Worm (Caenorhabditis elegans) whole organism, young adult: ENCODE data around the gene T26E4.3.

Experiments
- B0336.3 ChIP-seq: fragments of 200-800 bp; sonication (Bioruptor generic); IDR thresholded peaks from 2 replicates; pipeline ENCODE4 v1.3.6; 2022; ENCODE audit warnings: missing genetic modification characterization, missing compliant biosample characterization
- F39B2.1 ChIP-seq: fragments of 200-800 bp; sonication (Bioruptor generic); IDR thresholded peaks from 2 replicates; pipeline ENCODE4 v1.3.6; 2022; ENCODE audit warnings: missing genetic modification reagents, missing genetic modification characterization, missing compliant biosample characterization
- F49E8.2 ChIP-seq: sonication (generic microtip); optimal IDR thresholded peaks from 3 replicates; lab custom pipeline; 2017; ENCODE audit warnings: missing genetic modification characterization, mild to moderate bottlenecking, missing compliant biosample characterization, antibody characterized with exemption, moderate library complexity; ENCODE audit not compliant: insufficient read depth
- F55B11.4 ChIP-seq: sonication (generic microtip); optimal IDR thresholded peaks from 2 replicates; lab custom pipeline; 2016; ENCODE audit warnings: missing compliant biosample characterization, missing genetic modification characterization, borderline replicate concordance; ENCODE audit not compliant: insufficient read depth
- F57A8.1 ChIP-seq: fragments of 200-800 bp; sonication (Bioruptor generic); optimal IDR thresholded peaks from 2 replicates; lab custom pipeline; 2018; ENCODE audit warnings: mild to moderate bottlenecking, missing genetic modification characterization, moderate library complexity, missing compliant biosample characterization
- K12H6.12 ChIP-seq: fragments of 200-800 bp; sonication (Bioruptor generic); optimal IDR thresholded peaks from 2 replicates; lab custom pipeline; 2018; ENCODE audit warnings: mild to moderate bottlenecking, missing genetic modification characterization, missing compliant biosample characterization
- Y56A3A.18 ChIP-seq: fragments of 200-800 bp; sonication (Bioruptor generic); IDR thresholded peaks from 2 replicates; pipeline ENCODE4 v1.3.6; 2022; ENCODE audit warnings: missing genetic modification reagents, missing genetic modification characterization, missing compliant biosample characterization
- Y95B8A.8 ChIP-seq: fragments of 200-800 bp; sonication (Bioruptor generic); IDR thresholded peaks from 2 replicates; pipeline ENCODE4 v1.3.6; 2022; ENCODE audit warnings: missing genetic modification reagents, missing genetic modification characterization, missing compliant biosample characterization
- akir-1 ChIP-seq: fragments of 200-800 bp; sonication (Bioruptor generic); optimal IDR thresholded peaks from 2 replicates; lab custom pipeline; 2018; ENCODE audit warnings: mild to moderate bottlenecking, missing genetic modification characterization, moderate library complexity, missing compliant biosample characterization
- ama-1 ChIP-seq, 3 experiments: fragments of 150-350 bp in 1 of 3; sonication (generic microtip) in 2 of 3; optimal IDR thresholded peaks; 2 replicates each; lab custom pipeline; 2014 to 2018; ENCODE audit warnings: missing biosample characterization in 2 of 3, missing genetic modification characterization in 2 of 3, missing genetic modification reagents in 2 of 3
- aptf-2 ChIP-seq: fragments of 200-800 bp; sonication (Bioruptor generic); conservative IDR thresholded peaks from 2 replicates; pipeline ENCODE4 v1.3.6; 2022; ENCODE audit warnings: missing genetic modification reagents, missing genetic modification characterization, missing compliant biosample characterization
- aptf-3 ChIP-seq: fragments of 200-800 bp; sonication (Bioruptor generic); IDR thresholded peaks from 2 replicates; pipeline ENCODE4 v1.3.6; 2022; ENCODE audit warnings: missing genetic modification characterization, missing compliant biosample characterization
- atf-7 ChIP-seq: sonication (generic microtip); optimal IDR thresholded peaks from 2 replicates; lab custom pipeline; 2017; ENCODE audit warnings: mild to moderate bottlenecking, missing genetic modification characterization, missing compliant biosample characterization
- cebp-2 ChIP-seq: fragments of 200-800 bp; sonication (Bioruptor generic); IDR thresholded peaks from 2 replicates; pipeline ENCODE4 v1.3.6; 2022; ENCODE audit warnings: missing genetic modification characterization, missing compliant biosample characterization
- ceh-100 ChIP-seq: fragments of 200-800 bp; sonication (Bioruptor generic); IDR thresholded peaks from 2 replicates; pipeline ENCODE4 v1.3.6; 2022; ENCODE audit warnings: missing genetic modification reagents, missing genetic modification characterization, missing compliant biosample characterization
- ceh-40 ChIP-seq: fragments of 200-800 bp; sonication (Bioruptor generic); IDR thresholded peaks from 2 replicates; pipeline ENCODE4 v1.3.6; 2022; ENCODE audit warnings: missing genetic modification characterization, missing compliant biosample characterization
- ceh-58 ChIP-seq: fragments of 200-800 bp; sonication (Bioruptor generic); IDR thresholded peaks from 2 replicates; pipeline ENCODE4 v1.3.6; 2022; ENCODE audit warnings: missing genetic modification characterization, missing compliant biosample characterization
- ceh-79 ChIP-seq: sonication (generic microtip); optimal IDR thresholded peaks from 2 replicates; lab custom pipeline; 2017; ENCODE audit warnings: mild to moderate bottlenecking, missing genetic modification characterization, missing compliant biosample characterization
- dox-1 ChIP-seq: fragments of 200-800 bp; sonication (Bioruptor generic); IDR thresholded peaks from 2 replicates; pipeline ENCODE4 v1.3.6; 2022; ENCODE audit warnings: missing genetic modification reagents, missing genetic modification characterization, missing compliant biosample characterization
- dpff-1 ChIP-seq: sonication (generic microtip); optimal IDR thresholded peaks from 2 replicates; lab custom pipeline; 2017; ENCODE audit warnings: mild to moderate bottlenecking, missing genetic modification characterization, missing compliant biosample characterization
- efl-1 ChIP-seq: fragments of 150-350 bp; optimal IDR thresholded peaks from 2 replicates; lab custom pipeline; 2014; ENCODE audit warnings: missing biosample characterization, missing genetic modification reagents, missing genetic modification characterization
- hlh-26 ChIP-seq: fragments of 200-800 bp; sonication (Bioruptor generic); conservative IDR thresholded peaks from 2 replicates; pipeline ENCODE4 v1.3.6; 2022; ENCODE audit warnings: missing genetic modification reagents, missing genetic modification characterization, missing compliant biosample characterization
- hmg-20 ChIP-seq: fragments of 200-800 bp; sonication (Bioruptor generic); IDR thresholded peaks from 2 replicates; pipeline ENCODE4 v1.3.6; 2022; ENCODE audit warnings: missing genetic modification reagents, missing genetic modification characterization, missing compliant biosample characterization
- hrde-1 ChIP-seq: sonication (generic microtip); optimal IDR thresholded peaks from 2 replicates; lab custom pipeline; 2016; ENCODE audit warnings: missing genetic modification characterization, mild to moderate bottlenecking, missing compliant biosample characterization, moderate library complexity, missing genotype, missing genetic modification reagents, borderline replicate concordance
- lag-1 ChIP-seq: fragments of 200-800 bp; sonication (Bioruptor generic); IDR thresholded peaks from 2 replicates; pipeline ENCODE4 v1.3.6; 2022; ENCODE audit warnings: missing genetic modification reagents, missing genetic modification characterization, missing compliant biosample characterization
- let-607 ChIP-seq, 2 experiments: fragments of 200-800 bp in 1 of 2; sonication (Bioruptor generic) in 1 of 2; sonication (generic microtip) in 1 of 2; optimal IDR thresholded peaks; 2 replicates each; lab custom pipeline; 2016 to 2018; ENCODE audit warnings: mild to moderate bottlenecking in 2 of 2, missing compliant biosample characterization in 2 of 2, missing genetic modification characterization in 2 of 2, moderate library complexity in 2 of 2, missing genotype in 1 of 2
- lin-26 ChIP-seq: fragments of 200-800 bp; sonication (Bioruptor generic); IDR thresholded peaks from 2 replicates; pipeline ENCODE4 v1.3.6; 2022; ENCODE audit warnings: missing genetic modification reagents, missing genetic modification characterization, missing compliant biosample characterization
- lir-1 ChIP-seq: fragments of 200-800 bp; sonication (Bioruptor generic); conservative IDR thresholded peaks from 2 replicates; pipeline ENCODE4 v1.3.6; 2022; ENCODE audit warnings: missing genetic modification reagents, missing genetic modification characterization, missing compliant biosample characterization
- lsy-27 ChIP-seq: sonication (generic microtip); optimal IDR thresholded peaks from 2 replicates; lab custom pipeline; 2017; ENCODE audit warnings: missing genetic modification characterization, mild to moderate bottlenecking, missing compliant biosample characterization, antibody characterized with exemption, missing genotype, borderline replicate concordance; ENCODE audit not compliant: insufficient read depth
- nhr-27 ChIP-seq: fragments of 200-800 bp; sonication (Bioruptor generic); optimal IDR thresholded peaks from 2 replicates; lab custom pipeline; 2018; ENCODE audit warnings: mild to moderate bottlenecking, missing genetic modification characterization, moderate library complexity, missing compliant biosample characterization
- pbrm-1 ChIP-seq: fragments of 200-800 bp; sonication (Bioruptor generic); IDR thresholded peaks from 2 replicates; pipeline ENCODE4 v1.3.6; 2022; ENCODE audit warnings: missing genetic modification reagents, missing genetic modification characterization, missing compliant biosample characterization
- pha-4 ChIP-seq: fragments of 150-350 bp; sonication (generic microtip); optimal IDR thresholded peaks from 2 replicates; lab custom pipeline; 2014; ENCODE audit warnings: missing biosample characterization, missing genetic modification reagents, missing genetic modification characterization
- rcor-1 ChIP-seq: fragments of 200-800 bp; sonication (Bioruptor generic); IDR thresholded peaks from 2 replicates; pipeline ENCODE4 v1.3.6; 2022; ENCODE audit warnings: missing genetic modification reagents, missing genetic modification characterization, missing compliant biosample characterization
- sea-2 ChIP-seq: fragments of 200-800 bp; sonication (Bioruptor generic); IDR thresholded peaks from 2 replicates; pipeline ENCODE4 v1.3.6; 2022; ENCODE audit warnings: missing genetic modification characterization, missing compliant biosample characterization
- snpc-4 ChIP-seq, 5 experiments: fragments of 150-350 bp in 1 of 5; sonication (generic microtip) in 4 of 5; optimal IDR thresholded peaks; 2 replicates each; lab custom pipeline; 2014 to 2018; ENCODE audit warnings: missing genetic modification characterization in 5 of 5, missing biosample characterization in 3 of 5, antibody characterized with exemption in 2 of 5, mild to moderate bottlenecking in 2 of 5, missing compliant biosample characterization in 2 of 5, missing genotype in 2 of 5, moderate library complexity in 2 of 5, missing genetic modification reagents in 1 of 5
- tbp1 ChIP-seq: fragments of 200-800 bp; sonication (Bioruptor generic); optimal IDR thresholded peaks from 2 replicates; lab custom pipeline; 2018; ENCODE audit warnings: mild to moderate bottlenecking, missing genetic modification characterization, missing compliant biosample characterization
- xnd-1 ChIP-seq: sonication (generic microtip); optimal IDR thresholded peaks from 2 replicates; lab custom pipeline; 2016; ENCODE audit warnings: missing genotype, missing genetic modification reagents, missing genetic modification characterization, missing compliant biosample characterization
- ztf-18 ChIP-seq: sonication (generic microtip); optimal IDR thresholded peaks from 2 replicates; lab custom pipeline; 2016; ENCODE audit warnings: missing genotype, mild to moderate bottlenecking, missing genetic modification characterization, missing compliant biosample characterization
- ztf-6 ChIP-seq: fragments of 200-800 bp; sonication (Bioruptor generic); IDR thresholded peaks from 2 replicates; pipeline ENCODE4 v1.3.6; 2022; ENCODE audit warnings: missing genetic modification reagents, missing genetic modification characterization, missing compliant biosample characterization

T26E4.3 gene

ce11 chrV:15821398-15821797 is 38.8 kb downstream of the T26E4.3 start, which contains the start of gene srbc-49:
Gene srbc-49 (plus strand): TSS chrV:15821698.
- TF ChIP-seq dox-1 (no peak), ama-1 (optimal IDR thresholded peaks at IDR 0.05; lab: Kevin White, UChicago) (no peak), ama-1 (GFP tag; optimal IDR thresholded peaks at IDR 0.05; lab: Kevin White, UChicago) (no peak), B0336.3 (GFP tag; lab: Robert Waterston, UW) (no peak), aptf-2 (GFP tag; lab: Robert Waterston, UW) (no peak), K12H6.12 (tag; lab: Kevin White, UChicago) (no peak), lag-1 (GFP tag; lab: Robert Waterston, UW) (no peak), Y95B8A.8 (GFP tag; lab: Robert Waterston, UW) (no peak), dpff-1 (no peak), hrde-1 (no peak), hlh-26 (GFP tag; lab: Robert Waterston, UW) (no peak)

- TF ChIP-seq lag-1 (GFP tag; lab: Robert Waterston, UW) (no peak), F57A8.1 (no peak), F49E8.2 (tag; lab: Kevin White, UChicago) (no peak), lin-26 (no peak), sea-2 (GFP tag; lab: Robert Waterston, UW) (no peak), lir-1 (GFP tag; lab: Robert Waterston, UW) (no peak), efl-1 (GFP tag; lab: Kevin White, UChicago) (no peak), pbrm-1 (GFP tag; lab: Robert Waterston, UW) (no peak), ceh-100 (no peak), hmg-20 (no peak), cebp-2 (no peak), hlh-26 (GFP tag; lab: Robert Waterston, UW) (no peak), snpc-4 (GFP tag; optimal IDR thresholded peaks at IDR 0.05; lab: Kevin White, UChicago) (no peak), snpc-4 (tag; optimal IDR thresholded peaks at IDR 0.05; lab: Kevin White, UChicago) (no peak), ceh-79 (no peak), K12H6.12 (tag; lab: Kevin White, UChicago) (no peak), dpff-1 (no peak), F55B11.4 (tag; lab: Kevin White, UChicago) (no peak), aptf-3 (GFP tag; lab: Robert Waterston, UW) (no peak), Y56A3A.18 (GFP tag; lab: Robert Waterston, UW) (no peak), ztf-18 (tag; lab: Kevin White, UChicago) (no peak)
Measured at ce11 chrV:15824866-15825265, 42.3 kb downstream of the T26E4.3 start, which contains the start of gene srbc-50. Gene srbc-50 (minus strand): TSS chrV:15824966.

- TF ChIP-seq lsy-27 (no peak), xnd-1 (tag; lab: Kevin White, UChicago) (no peak), aptf-2 (GFP tag; lab: Robert Waterston, UW) (no peak), ceh-40 (GFP tag; lab: Robert Waterston, UW) (no peak), K12H6.12 (tag; lab: Kevin White, UChicago) (no peak), tbp1 (GFP tag; lab: Kevin White, UChicago) (no peak), ceh-58 (no peak), F39B2.1 (GFP tag; lab: Robert Waterston, UW) (no peak), Y56A3A.18 (GFP tag; lab: Robert Waterston, UW) (no peak), akir-1 (GFP tag; lab: Kevin White, UChicago) (no peak), lir-1 (GFP tag; lab: Robert Waterston, UW) (no peak), rcor-1 (GFP tag; lab: Robert Waterston, UW) (no peak), sea-2 (GFP tag; lab: Robert Waterston, UW) (no peak), pha-4 (no peak), atf-7 (tag; lab: Kevin White, UChicago) (no peak), nhr-27 (tag; lab: Kevin White, UChicago) (no peak), ztf-6 (no peak), let-607 (tag; optimal IDR thresholded peaks at IDR 0.05; lab: Kevin White, UChicago) (no peak)
Measured at ce11 chrV:15826110-15826509, 43.5 kb downstream of the T26E4.3 start, which contains the start of gene srbc-51. Gene srbc-51 (plus strand): TSS chrV:15826410.
